Fruit fly (Drosophila melanogaster) whole organism, embryonic: ENCODE results near the gene Gpdh3.

ENCODE experiments used
- Atf-2 ChIP-seq: fragments of 200-800 bp; sonication (Bioruptor generic); optimal IDR thresholded peaks from 2 replicates; lab custom pipeline; 2016; ENCODE audit warnings: missing biosample characterization, missing genetic modification characterization
- BEAF-32 ChIP-seq: fragments of 200-800 bp; sonication (Bioruptor generic); optimal IDR thresholded peaks from 3 replicates; lab custom pipeline; 2017; ENCODE audit warnings: missing biosample characterization, missing genetic modification characterization, mild to moderate bottlenecking, moderate library complexity, missing genetic modification reagents
- CG10274 ChIP-seq: fragments of 200-800 bp; sonication (Bioruptor generic); optimal IDR thresholded peaks from 3 replicates; lab custom pipeline; 2017; ENCODE audit warnings: missing biosample characterization, mild to moderate bottlenecking, missing genetic modification characterization
- CG13287 ChIP-seq: fragments of 200-800 bp; sonication (Bioruptor generic); IDR thresholded peaks from 2 replicates; pipeline ENCODE4 v1.3.6; 2022; ENCODE audit warnings: missing biosample characterization, missing genetic modification characterization; ENCODE audit not compliant: partially characterized antibody
- CG14014 ChIP-seq: fragments of 200-800 bp; sonication (Bioruptor generic); IDR thresholded peaks from 2 replicates; pipeline ENCODE4 v1.3.6; 2022; ENCODE audit warnings: missing biosample characterization, missing genetic modification characterization
- CG14860 ChIP-seq: fragments of 200-800 bp; sonication (Bioruptor generic); IDR thresholded peaks from 3 replicates; pipeline ENCODE4 v1.3.6; 2022; ENCODE audit warnings: missing biosample characterization, missing genetic modification characterization; ENCODE audit not compliant: partially characterized antibody
- CG16813 ChIP-seq: fragments of 200-800 bp; sonication (Bioruptor generic); IDR thresholded peaks from 3 replicates; pipeline ENCODE4 v1.3.6; 2022; ENCODE audit warnings: missing biosample characterization, missing genetic modification characterization; ENCODE audit not compliant: partially characterized antibody
- CG18764 ChIP-seq: fragments of 200-800 bp; sonication (Bioruptor generic); optimal IDR thresholded peaks from 3 replicates; lab custom pipeline; 2016; ENCODE audit warnings: missing biosample characterization, missing genetic modification characterization
- CG31441 ChIP-seq: fragments of 200-800 bp; sonication (Bioruptor generic); IDR thresholded peaks from 2 replicates; pipeline ENCODE4 v1.3.6; 2022; ENCODE audit warnings: missing biosample characterization, missing genetic modification characterization
- CG4617 ChIP-seq: fragments of 200-800 bp; sonication (Bioruptor generic); optimal IDR thresholded peaks from 3 replicates; lab custom pipeline; 2016; ENCODE audit warnings: missing biosample characterization, missing genetic modification characterization, borderline replicate concordance
- CG5245 ChIP-seq: fragments of 200-800 bp; sonication (Bioruptor generic); optimal IDR thresholded peaks from 3 replicates; lab custom pipeline; 2016; ENCODE audit warnings: missing biosample characterization, missing genetic modification characterization
- CG6689 ChIP-seq: fragments of 200-800 bp; sonication (Bioruptor generic); IDR thresholded peaks from 2 replicates; pipeline ENCODE4 v1.3.6; 2022; ENCODE audit warnings: missing biosample characterization, missing genetic modification characterization
- CG6791 ChIP-seq: fragments of 200-800 bp; sonication (Bioruptor generic); IDR thresholded peaks from 3 replicates; pipeline ENCODE4 v1.3.6; 2022; ENCODE audit warnings: missing biosample characterization, missing genetic modification characterization; ENCODE audit not compliant: partially characterized antibody
- CG7786 ChIP-seq: fragments of 200-800 bp; sonication (Bioruptor generic); optimal IDR thresholded peaks from 2 replicates; lab custom pipeline; 2016; ENCODE audit warnings: missing biosample characterization, missing genetic modification characterization
- D19B ChIP-seq: fragments of 200-800 bp; sonication (Bioruptor generic); optimal IDR thresholded peaks from 2 replicates; lab custom pipeline; 2017; ENCODE audit warnings: missing biosample characterization, mild to moderate bottlenecking, missing genetic modification characterization
- Dll ChIP-seq: fragments of 200-800 bp; sonication (Bioruptor generic); IDR thresholded peaks from 4 replicates; pipeline ENCODE4 v1.3.6; 2022; ENCODE audit warnings: missing biosample characterization, missing genetic modification characterization; ENCODE audit not compliant: partially characterized antibody
- Doc2 ChIP-seq: fragments of 200-800 bp; sonication (Bioruptor generic); IDR thresholded peaks from 2 replicates; pipeline ENCODE4 v1.3.6; 2022; ENCODE audit warnings: missing biosample characterization, missing genetic modification characterization
- Dp ChIP-seq: fragments of 200-800 bp; sonication (Bioruptor generic); optimal IDR thresholded peaks from 2 replicates; lab custom pipeline; 2018; ENCODE audit warnings: missing biosample characterization, mild to moderate bottlenecking, missing genetic modification characterization, moderate library complexity
- E2f2 ChIP-seq: fragments of 200-800 bp; sonication (Bioruptor generic); IDR thresholded peaks from 2 replicates; pipeline ENCODE4 v1.3.6; 2022; ENCODE audit warnings: missing biosample characterization, missing genetic modification characterization
- Ets97D ChIP-seq: fragments of 200-800 bp; sonication (Bioruptor generic); optimal IDR thresholded peaks from 3 replicates; lab custom pipeline; 2016; ENCODE audit warnings: missing biosample characterization, missing genetic modification characterization
- Hey ChIP-seq: fragments of 200-800 bp; sonication (Bioruptor generic); optimal IDR thresholded peaks from 3 replicates; lab custom pipeline; 2018; ENCODE audit warnings: missing biosample characterization, mild to moderate bottlenecking, missing genetic modification characterization
- Hr39 ChIP-seq: fragments of >200 bp; optimal IDR thresholded peaks from 2 replicates; lab custom pipeline; 2017
- Jarid2 ChIP-seq: fragments of 200-800 bp; sonication (Bioruptor generic); optimal IDR thresholded peaks from 3 replicates; lab custom pipeline; 2017; ENCODE audit warnings: mild to moderate bottlenecking, missing biosample characterization, missing genetic modification reagents, missing genetic modification characterization
- MBD-R2 ChIP-seq: fragments of 200-800 bp; sonication (Bioruptor generic); IDR thresholded peaks from 2 replicates; pipeline ENCODE4 v1.3.6; 2022; ENCODE audit warnings: missing biosample characterization, missing genetic modification characterization
- NC2α ChIP-seq: fragments of 200-800 bp; sonication (Bioruptor generic); optimal IDR thresholded peaks from 2 replicates; lab custom pipeline; 2016; ENCODE audit warnings: missing biosample characterization, missing genetic modification characterization
- Nf-YA ChIP-seq: fragments of 200-800 bp; sonication (Bioruptor generic); IDR thresholded peaks from 2 replicates; pipeline ENCODE4 v1.3.6; 2022; ENCODE audit warnings: missing biosample characterization, missing genetic modification characterization
- Taf1 ChIP-seq: fragments of 200-800 bp; sonication (Bioruptor generic); IDR thresholded peaks from 2 replicates; pipeline ENCODE4 v1.3.6; 2022; ENCODE audit warnings: missing biosample characterization, missing genetic modification characterization
- Xbp1 ChIP-seq: fragments of 200-800 bp; sonication (Bioruptor generic); optimal IDR thresholded peaks from 3 replicates; lab custom pipeline; 2016; ENCODE audit warnings: missing biosample characterization, mild to moderate bottlenecking, missing genetic modification characterization
- YL-1 ChIP-seq: fragments of 200-800 bp; sonication (Bioruptor generic); optimal IDR thresholded peaks from 3 replicates; lab custom pipeline; 2017; ENCODE audit warnings: missing biosample characterization, mild to moderate bottlenecking, missing genetic modification characterization
- amos ChIP-seq: fragments of 200-800 bp; sonication (Bioruptor generic); IDR thresholded peaks from 2 replicates; pipeline ENCODE4 v1.3.6; 2022; ENCODE audit warnings: missing biosample characterization, missing genetic modification characterization; ENCODE audit not compliant: partially characterized antibody
- az2 ChIP-seq: fragments of 200-800 bp; sonication (Bioruptor generic); optimal IDR thresholded peaks from 3 replicates; lab custom pipeline; 2016; ENCODE audit warnings: missing biosample characterization, missing genetic modification characterization
- crp ChIP-seq, 2 experiments: fragments of 200-800 bp; sonication (Bioruptor generic); optimal IDR thresholded peaks; 2 replicates in 1 of 2; 3 replicates in 1 of 2; lab custom pipeline; 2017; ENCODE audit warnings: missing biosample characterization in 2 of 2, missing genetic modification characterization in 2 of 2, mild to moderate bottlenecking in 1 of 2, moderate library complexity in 1 of 2
- fd102C ChIP-seq: fragments of 200-800 bp; sonication (Bioruptor generic); optimal IDR thresholded peaks from 2 replicates; lab custom pipeline; 2018; ENCODE audit warnings: missing biosample characterization, mild to moderate bottlenecking, missing genetic modification characterization, moderate library complexity
- fd3F ChIP-seq: fragments of 200-800 bp; sonication (Bioruptor generic); optimal IDR thresholded peaks from 2 replicates; lab custom pipeline; 2018; ENCODE audit warnings: missing biosample characterization, mild to moderate bottlenecking, missing genetic modification characterization, moderate library complexity
- inv ChIP-seq: fragments of 200-800 bp; sonication (Bioruptor generic); IDR thresholded peaks from 2 replicates; pipeline ENCODE4 v1.3.6; 2022; ENCODE audit warnings: missing biosample characterization, missing genetic modification characterization; ENCODE audit not compliant: partially characterized antibody
- lbe ChIP-seq: fragments of 200-800 bp; sonication (Bioruptor generic); optimal IDR thresholded peaks from 2 replicates; lab custom pipeline; 2016; ENCODE audit warnings: missing biosample characterization, mild to moderate bottlenecking, missing genetic modification characterization
- lmd ChIP-seq: fragments of 200-800 bp; sonication (Bioruptor generic); IDR thresholded peaks from 2 replicates; pipeline ENCODE4 v1.3.6; 2022; ENCODE audit warnings: missing biosample characterization, missing genetic modification characterization
- mirr ChIP-seq: fragments of 200-800 bp; sonication (Bioruptor generic); optimal IDR thresholded peaks from 3 replicates; lab custom pipeline; 2018; ENCODE audit warnings: missing biosample characterization, mild to moderate bottlenecking, missing genetic modification characterization
- p53 ChIP-seq: fragments of 200-800 bp; sonication (Bioruptor generic); optimal IDR thresholded peaks from 2 replicates; lab custom pipeline; 2016; ENCODE audit warnings: missing biosample characterization, missing genetic modification characterization
- pan ChIP-seq, 4 experiments: fragments of >200 bp in 3 of 4; fragments of 200-800 bp in 1 of 4; sonication (Bioruptor generic) in 1 of 4; optimal IDR thresholded peaks in 3 of 4; IDR thresholded peaks in 1 of 4; 2 replicates each; pipeline versions ENCODE4 v1.3.6 to Lab custom; 2017 to 2022; ENCODE audit warnings: missing biosample characterization in 2 of 4, missing genetic modification characterization in 2 of 4, mixed read lengths in 1 of 4
- pzg ChIP-seq: fragments of 200-800 bp; sonication (Bioruptor generic); optimal IDR thresholded peaks from 3 replicates; lab custom pipeline; 2018; ENCODE audit warnings: missing biosample characterization, mild to moderate bottlenecking, missing genetic modification characterization, moderate library complexity
- schlank ChIP-seq: fragments of 200-800 bp; sonication (Bioruptor generic); optimal IDR thresholded peaks from 2 replicates; lab custom pipeline; 2018; ENCODE audit warnings: missing biosample characterization, mild to moderate bottlenecking, missing genetic modification characterization
- sd ChIP-seq: fragments of 200-800 bp; sonication (Bioruptor generic); optimal IDR thresholded peaks from 3 replicates; lab custom pipeline; 2018; ENCODE audit warnings: missing biosample characterization, mild to moderate bottlenecking, missing genetic modification characterization, moderate library complexity
- so ChIP-seq: fragments of 200-800 bp; sonication (Bioruptor generic); IDR thresholded peaks from 3 replicates; pipeline ENCODE4 v1.3.6; 2022; ENCODE audit warnings: missing biosample characterization, missing genetic modification characterization
- stwl ChIP-seq: fragments of 200-800 bp; sonication (Bioruptor generic); optimal IDR thresholded peaks from 3 replicates; lab custom pipeline; 2018; ENCODE audit warnings: missing biosample characterization, mild to moderate bottlenecking, missing genetic modification characterization, moderate library complexity
- unc-4 ChIP-seq: fragments of 200-800 bp; sonication (Bioruptor generic); IDR thresholded peaks from 2 replicates; pipeline ENCODE4 v1.3.6; 2022; ENCODE audit warnings: missing biosample characterization, missing genetic modification characterization; ENCODE audit not compliant: partially characterized antibody
- unpg ChIP-seq: fragments of 200-800 bp; sonication (Bioruptor generic); optimal IDR thresholded peaks from 3 replicates; lab custom pipeline; 2018; ENCODE audit warnings: missing biosample characterization, mild to moderate bottlenecking, missing genetic modification characterization, moderate library complexity
- z ChIP-seq: fragments of 200-800 bp; sonication (Bioruptor generic); IDR thresholded peaks from 3 replicates; pipeline ENCODE4 v1.3.6; 2022; ENCODE audit warnings: missing biosample characterization, missing genetic modification characterization
- zf30C ChIP-seq: fragments of 200-800 bp; sonication (Bioruptor generic); optimal IDR thresholded peaks from 3 replicates; lab custom pipeline; 2018; ENCODE audit warnings: missing biosample characterization, mild to moderate bottlenecking, missing genetic modification characterization

Gpdh3 gene

dm6 chr3R:22365660-22366195 lies 16.1 kb upstream of the Gpdh3 start, which contains the start of gene CG5382:
TSS of gene CG5382 (minus strand) at chr3R:22365983.
- TF ChIP-seq zf30C (no peak), YL-1 (GFP tag; lab: Kevin White, UChicago) (peak; percentile 53), pan (optimal IDR thresholded peaks at IDR 0.05; lab: Kevin White, UChicago) (no peak), pan (GFP tag; optimal IDR thresholded peaks at IDR 0.05 in 1 of 2, IDR thresholded peaks at IDR 0.05 in 1 of 2) (no peak), CG31441 (GFP tag; lab: Robert Waterston, UW) (no peak), Hey (tag; lab: Kevin White, UChicago) (no peak), CG14014 (GFP tag; lab: Robert Waterston, UW) (no peak), MBD-R2 (GFP tag; lab: Robert Waterston, UW) (peak; percentile 67), Nf-YA (GFP tag; lab: Robert Waterston, UW) (no peak), CG6791 (GFP tag; lab: Robert Waterston, UW) (no peak), stwl (peak; percentile 11), E2f2 (GFP tag; lab: Robert Waterston, UW) (peak; percentile 69), Jarid2 (GFP tag; lab: Kevin White, UChicago) (no peak), fd3F (GFP tag; lab: Kevin White, UChicago) (no peak), Atf-2 (GFP tag; lab: Kevin White, UChicago) (no peak), Hr39 (lab: Kevin White, UChicago) (no peak), amos (GFP tag; lab: Robert Waterston, UW) (peak; percentile 34; the same call in 1 of the 2 replicates), CG18764 (no peak), p53 (no peak), BEAF-32 (GFP tag; lab: Kevin White, UChicago) (peak; percentile 42), unpg (GFP tag; lab: Kevin White, UChicago) (no peak), schlank (no peak), pzg (peak; percentile 46), CG7786 (GFP tag; lab: Kevin White, UChicago) (no peak), z (GFP tag; lab: Robert Waterston, UW) (no peak), CG4617 (peak; percentile 74), lmd (GFP tag; lab: Robert Waterston, UW) (no peak), Doc2 (GFP tag; lab: Robert Waterston, UW) (no peak), CG6689 (GFP tag; lab: Robert Waterston, UW) (no peak), CG14860 (GFP tag; lab: Robert Waterston, UW) (no peak), Taf1 (no peak), CG16813 (GFP tag; lab: Robert Waterston, UW) (no peak), CG5245 (no peak), so (GFP tag; lab: Robert Waterston, UW) (no peak), Ets97D (GFP tag; lab: Kevin White, UChicago) (no peak), lbe (peak; percentile 18), D19B (GFP tag; lab: Kevin White, UChicago) (no peak), Xbp1 (GFP tag; lab: Kevin White, UChicago) (peak; percentile 57), Dll (GFP tag; lab: Robert Waterston, UW) (0 out of 4 replicates have a peak, but pooled peaks have one; percentile 26), CG13287 (peak; percentile 38; the same call in 1 of the 2 replicates), mirr (GFP tag; lab: Kevin White, UChicago) (no peak), az2 (GFP tag; lab: Kevin White, UChicago) (no peak), unc-4 (0 out of 2 replicates have a peak, but pooled peaks have one; percentile 27), sd (peak; percentile 30), crp (GFP tag; optimal IDR thresholded peaks at IDR 0.05; lab: Kevin White, UChicago) (peak in 1 of 2 experiments; percentile 83), Dp (GFP tag; lab: Kevin White, UChicago) (peak; percentile 50), NC2α (GFP tag; lab: Kevin White, UChicago) (no peak), CG10274 (GFP tag; lab: Kevin White, UChicago) (no peak), fd102C (GFP tag; lab: Kevin White, UChicago) (no peak), inv (GFP tag; lab: Robert Waterston, UW) (no peak)
